Fruit fly (Drosophila melanogaster): Measurements from ENCODE around the gene Tsp26A.

Gene Tsp26A

DNA sequence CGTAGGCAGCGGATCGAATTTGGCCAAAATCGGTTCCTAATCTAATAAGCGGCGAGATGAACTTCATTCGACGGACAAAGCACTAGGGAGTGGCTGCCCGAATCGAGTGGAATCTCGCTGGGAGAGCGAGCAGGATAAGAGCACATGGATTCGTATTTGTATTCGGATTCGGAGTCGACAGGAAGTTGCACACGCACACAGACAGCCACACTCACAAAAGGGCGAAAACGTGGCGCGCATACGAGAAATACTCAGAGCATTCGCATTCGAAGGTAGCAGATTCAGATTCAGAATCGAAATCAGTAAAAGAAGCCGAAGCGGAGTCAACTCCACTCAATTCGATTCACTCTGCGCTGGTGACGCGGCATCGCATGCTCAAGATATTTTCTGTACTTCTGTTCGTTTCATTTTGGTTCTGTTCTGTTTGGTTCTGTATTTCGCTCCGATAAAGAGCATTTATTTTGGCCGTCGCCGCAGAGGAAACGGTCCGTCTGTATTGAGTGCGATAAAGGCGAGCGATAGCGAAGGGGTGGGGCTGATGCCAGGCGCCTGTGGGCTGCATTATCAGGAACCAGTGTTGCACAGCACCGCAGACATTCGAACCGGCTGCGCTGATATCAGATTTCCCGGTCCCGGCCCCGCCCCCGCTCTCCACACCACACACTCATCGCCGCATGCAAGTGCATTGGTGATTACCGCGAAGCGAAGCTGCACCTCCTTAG lies 21.5 kb upstream of the Tsp26A start (continued):
- TF ChIP-seq Xbp1 (GFP tag; optimal IDR thresholded peaks at IDR 0.05): no peak
- TF ChIP-seq CG10543 (GFP tag; optimal IDR thresholded peaks at IDR 0.05): peak; percentile 13
- peak; percentile 45 for TF ChIP-seq h (optimal IDR thresholded peaks at IDR 0.05)
- TF ChIP-seq lov (optimal IDR thresholded peaks at IDR 0.05): no peak
- TF ChIP-seq lov (GFP tag; IDR thresholded peaks at IDR 0.05): no peak
- peak; percentile 35 for TF ChIP-seq Fer1 (GFP tag; optimal IDR thresholded peaks at IDR 0.05)
- peak; percentile 30 for TF ChIP-seq nom (GFP tag; optimal IDR thresholded peaks at IDR 0.05)
- TF ChIP-seq CG8944 (GFP tag; optimal IDR thresholded peaks at IDR 0.05): no peak
- no peak for TF ChIP-seq CG7745 (tag; optimal IDR thresholded peaks at IDR 0.05)
- no peak for TF ChIP-seq dysf (GFP tag; IDR thresholded peaks at IDR 0.05)
- peak; percentile 45 for TF ChIP-seq HLHmδ (GFP tag; optimal IDR thresholded peaks at IDR 0.05)
- no peak for TF ChIP-seq CG2712 (tag; optimal IDR thresholded peaks at IDR 0.05)
- TF ChIP-seq CG11398 (GFP tag; optimal IDR thresholded peaks at IDR 0.05): no peak
- TF ChIP-seq Nf-YC (tag; optimal IDR thresholded peaks at IDR 0.05): peak; percentile 12
- TF ChIP-seq Med (GFP tag): peak; percentile 62
- no peak for TF ChIP-seq CG7839 (tag; optimal IDR thresholded peaks at IDR 0.05)
- no peak for TF ChIP-seq CG2129 (GFP tag; IDR thresholded peaks at IDR 0.05; ENCODE audit: partially characterized antibody)
- peak; percentile 55 for TF ChIP-seq chn (GFP tag; optimal IDR thresholded peaks at IDR 0.05)
- TF ChIP-seq kni (GFP tag; optimal IDR thresholded peaks at IDR 0.05): peak; percentile 79
- peak; percentile 2 for TF ChIP-seq Hey (tag; optimal IDR thresholded peaks at IDR 0.05)
- peak; percentile 85 for TF ChIP-seq CG10267 (tag; optimal IDR thresholded peaks at IDR 0.05)
- TF ChIP-seq ERR (GFP tag; optimal IDR thresholded peaks at IDR 0.05): no peak
- peak; percentile 2 for TF ChIP-seq stwl (tag; optimal IDR thresholded peaks at IDR 0.05)
- no peak for TF ChIP-seq CG16815 (GFP tag; optimal IDR thresholded peaks at IDR 0.05)
- no peak for TF ChIP-seq mam (GFP tag; optimal IDR thresholded peaks at IDR 0.05)
- TF ChIP-seq CG15514 (GFP tag; optimal IDR thresholded peaks at IDR 0.05): peak; percentile 11
- TF ChIP-seq CG14860 (GFP tag; IDR thresholded peaks at IDR 0.05; ENCODE audit: partially characterized antibody): no peak
- no peak for TF ChIP-seq Stat92E (GFP tag; optimal IDR thresholded peaks at IDR 0.05)
- peak; percentile 58 for TF ChIP-seq Deaf1 (tag; optimal IDR thresholded peaks at IDR 0.05)
- TF ChIP-seq CG7786 (GFP tag; optimal IDR thresholded peaks at IDR 0.05): no peak
- TF ChIP-seq CG31388 (GFP tag; optimal IDR thresholded peaks at IDR 0.05): no peak
- no peak for TF ChIP-seq CG30431 (GFP tag; optimal IDR thresholded peaks at IDR 0.05)
- TF ChIP-seq YL-1 (GFP tag; optimal IDR thresholded peaks at IDR 0.05): no peak
- no peak for TF ChIP-seq CG17359 (tag; optimal IDR thresholded peaks at IDR 0.05)
- no peak for TF ChIP-seq CG7271 (tag; optimal IDR thresholded peaks at IDR 0.05)

DNA sequence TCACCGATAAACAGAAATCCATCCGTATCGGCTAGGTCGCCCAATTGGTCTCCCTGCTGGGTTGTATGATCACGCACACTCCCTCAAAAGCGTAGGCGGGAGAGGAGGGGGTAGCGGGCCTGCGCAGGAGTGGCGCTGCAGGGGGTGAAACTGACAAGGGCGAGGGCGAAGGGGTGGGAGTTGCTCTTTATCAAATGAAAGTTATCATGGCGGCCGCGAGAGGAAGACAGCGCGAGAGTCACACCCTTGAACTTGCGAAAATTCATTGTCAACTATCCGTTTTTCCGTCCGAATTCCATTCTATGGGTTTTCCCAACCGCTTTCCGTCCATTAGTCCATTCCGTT lies 21.0 kb upstream of the Tsp26A start:
- TF ChIP-seq grn (GFP tag; optimal IDR thresholded peaks at IDR 0.05): peak; percentile 49
- TF ChIP-seq gce (GFP tag; IDR thresholded peaks at IDR 0.05): no peak
- no peak for TF ChIP-seq da (GFP tag; optimal IDR thresholded peaks at IDR 0.05)
- no peak for TF ChIP-seq bbx (GFP tag; IDR thresholded peaks at IDR 0.05; ENCODE audit: partially characterized antibody)
- no peak for TF ChIP-seq Hey (tag; optimal IDR thresholded peaks at IDR 0.05)
- TF ChIP-seq shn (GFP tag; optimal IDR thresholded peaks at IDR 0.05): no peak
- no peak for TF ChIP-seq zen2 (GFP tag; IDR thresholded peaks at IDR 0.05; ENCODE audit: partially characterized antibody)
- TF ChIP-seq sug (tag; optimal IDR thresholded peaks at IDR 0.05): peak; percentile 93
- TF ChIP-seq CG3065 (GFP tag; optimal IDR thresholded peaks at IDR 0.05): peak; percentile 31
- no peak for TF ChIP-seq Eip74EF (GFP tag; optimal IDR thresholded peaks at IDR 0.05)
- peak; percentile 61 for TF ChIP-seq phol (tag; optimal IDR thresholded peaks at IDR 0.05)
- TF ChIP-seq CG3407 (GFP tag; optimal IDR thresholded peaks at IDR 0.05): no peak
- TF ChIP-seq CG15479 (GFP tag; optimal IDR thresholded peaks at IDR 0.05): peak; percentile 79
- peak; percentile 40 for TF ChIP-seq pros (GFP tag; optimal IDR thresholded peaks at IDR 0.05)
- peak; percentile 42 for TF ChIP-seq CG10267 (tag; optimal IDR thresholded peaks at IDR 0.05)
- TF ChIP-seq Hr78 (GFP tag; optimal IDR thresholded peaks at IDR 0.05): peak in 1 of 2 experiments; percentile 33
- no peak for TF ChIP-seq CG17385 (GFP tag; optimal IDR thresholded peaks at IDR 0.05)
- peak; percentile 38 for TF ChIP-seq Med (GFP tag)
